Worm (Caenorhabditis elegans): ENCODE data around the gene F13H10.1.

DNA sequence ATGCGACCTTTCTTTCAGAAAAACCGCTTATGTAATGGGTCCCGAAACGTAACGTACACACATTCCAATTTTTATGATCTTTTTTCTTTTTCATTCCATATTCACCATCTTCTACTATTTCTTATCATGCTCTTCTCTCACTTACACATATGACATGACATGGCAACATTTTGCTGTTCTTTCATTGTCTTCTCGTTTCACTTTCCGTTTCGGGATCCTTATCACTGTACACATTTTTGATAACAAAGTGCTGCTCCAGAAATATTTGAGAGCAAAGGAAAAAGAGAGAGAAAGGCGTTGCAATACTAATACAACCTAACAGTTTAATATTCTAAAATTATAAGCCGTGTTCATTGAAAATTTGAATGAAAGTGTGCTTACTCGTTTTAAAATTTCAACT, 34.0 kb upstream of the F13H10.1 start:
- TF ChIP-seq nhr-237 (tag; optimal IDR thresholded peaks at IDR 0.05) (no peak), tlp-1 (tag; optimal IDR thresholded peaks at IDR 0.05) (no peak)
